Fruit fly (Drosophila melanogaster): Measurements from ENCODE around the gene CG32262.

DNA sequence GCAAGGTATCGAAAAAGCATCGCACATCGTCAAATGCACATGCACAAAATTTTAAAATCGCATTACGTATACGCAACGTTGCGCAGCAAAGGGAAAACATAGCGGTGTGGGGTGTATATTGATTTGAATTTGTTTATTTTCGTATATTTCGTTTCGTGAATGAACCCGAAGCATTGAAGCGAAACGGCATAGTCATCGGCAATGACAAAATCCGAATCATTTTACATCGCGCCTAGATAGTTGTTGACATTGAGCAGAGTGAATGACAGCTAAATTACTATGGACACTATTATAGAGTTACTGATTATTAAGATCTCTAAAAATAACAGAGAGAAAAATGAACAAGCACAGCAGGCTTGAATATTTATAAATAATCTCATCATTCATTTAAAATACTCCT, 36.7 kb downstream of the CG32262 start:
- TF ChIP-seq CG34367 (tag; optimal IDR thresholded peaks at IDR 0.05), result no peak
- TF ChIP-seq EcR (GFP tag; optimal IDR thresholded peaks at IDR 0.05), result no peak
- no peak for TF ChIP-seq fd96Ca (GFP tag; IDR thresholded peaks at IDR 0.05)
- no peak for TF ChIP-seq CG15710 (tag; optimal IDR thresholded peaks at IDR 0.05)
